Fruit fly (Drosophila melanogaster): ENCODE results near the gene Sfmbt.

The Sfmbt gene

dm6 chr2L:13145035-13145683 lies 31.4 kb downstream of the Sfmbt start (continued):
- TF ChIP-seq lilli (GFP tag; optimal IDR thresholded peaks at IDR 0.05) = peak; percentile 83
- TF ChIP-seq pan (optimal IDR thresholded peaks at IDR 0.05) = no peak
- peak in 1 of 2 experiments; percentile 84 for TF ChIP-seq pan (GFP tag; optimal IDR thresholded peaks at IDR 0.05 in 1 of 2, IDR thresholded peaks at IDR 0.05 in 1 of 2)
- TF ChIP-seq CG8478 (optimal IDR thresholded peaks at IDR 0.05) = no peak
- no peak for TF ChIP-seq CG42726 (GFP tag; IDR thresholded peaks at IDR 0.05; ENCODE audit: partially characterized antibody)
- peak; percentile 78 for TF ChIP-seq CG11085 (GFP tag; IDR thresholded peaks at IDR 0.05)
- no peak for TF ChIP-seq insv (GFP tag; optimal IDR thresholded peaks at IDR 0.05)
- peak; percentile 87 for TF ChIP-seq CoRest (tag; optimal IDR thresholded peaks at IDR 0.05)
- peak; percentile 64 for TF ChIP-seq CG17829 (tag; optimal IDR thresholded peaks at IDR 0.05)
- peak; percentile 78 for TF ChIP-seq CG17359 (tag; optimal IDR thresholded peaks at IDR 0.05)
- TF ChIP-seq CG10431 (GFP tag; optimal IDR thresholded peaks at IDR 0.05) = no peak
- TF ChIP-seq eve (GFP tag; optimal IDR thresholded peaks at IDR 0.05) = no peak
- TF ChIP-seq HLH3B (GFP tag; IDR thresholded peaks at IDR 0.05) = peak; percentile 76
- no peak for TF ChIP-seq NC2β (GFP tag; optimal IDR thresholded peaks at IDR 0.05)
- TF ChIP-seq Poxn (GFP tag; IDR thresholded peaks at IDR 0.05) = peak; percentile 50; the same call in 1 of the 2 replicates
- TF ChIP-seq tup (GFP tag; optimal IDR thresholded peaks at IDR 0.05) = peak; percentile 29
- TF ChIP-seq Nf-YC (tag; optimal IDR thresholded peaks at IDR 0.05) = peak; percentile 76
- no peak for TF ChIP-seq Lpt (GFP tag; optimal IDR thresholded peaks at IDR 0.05)
- peak; percentile 76 for TF ChIP-seq Hsf (GFP tag; optimal IDR thresholded peaks at IDR 0.05)
- peak; percentile 47 for TF ChIP-seq Mes4 (GFP tag; optimal IDR thresholded peaks at IDR 0.05)
- TF ChIP-seq Aef1 (GFP tag; IDR thresholded peaks at IDR 0.05) = peak; percentile 78
- peak; percentile 71 for TF ChIP-seq CG12744 (GFP tag; optimal IDR thresholded peaks at IDR 0.05)
- no peak for TF ChIP-seq CG10959 (GFP tag; IDR thresholded peaks at IDR 0.05)
- TF ChIP-seq CG9817 (tag; optimal IDR thresholded peaks at IDR 0.05) = peak; percentile 79
- TF ChIP-seq az2 (GFP tag; optimal IDR thresholded peaks at IDR 0.05) = peak; percentile 39
- TF ChIP-seq CG13123 (GFP tag; optimal IDR thresholded peaks at IDR 0.05) = peak; percentile 29
- peak; percentile 41 for TF ChIP-seq CG6654 (GFP tag; optimal IDR thresholded peaks at IDR 0.05)
- peak; percentile 70 for TF ChIP-seq wdn (GFP tag; IDR thresholded peaks at IDR 0.05)
- TF ChIP-seq CG7372 (GFP tag; IDR thresholded peaks at IDR 0.05) = peak; percentile 74
- peak; percentile 60 for TF ChIP-seq Camta (GFP tag; optimal IDR thresholded peaks at IDR 0.05)
- TF ChIP-seq jing (GFP tag; optimal IDR thresholded peaks at IDR 0.05) = no peak
- TF ChIP-seq Chrac-16 (GFP tag; optimal IDR thresholded peaks at IDR 0.05) = peak; percentile 37
- TF ChIP-seq Abd-B (GFP tag; optimal IDR thresholded peaks at IDR 0.05) = peak; percentile 76
- TF ChIP-seq ap (GFP tag; IDR thresholded peaks at IDR 0.05) = peak; percentile 62
- TF ChIP-seq esg (GFP tag; conservative IDR thresholded peaks at IDR 0.05) = peak; percentile 79
- TF ChIP-seq CG4360 (GFP tag; IDR thresholded peaks at IDR 0.05) = no peak
- TF ChIP-seq E2f1 (GFP tag; IDR thresholded peaks at IDR 0.05) = peak; percentile 74
- peak; percentile 71 for TF ChIP-seq sqz (GFP tag; optimal IDR thresholded peaks at IDR 0.05)
- peak; percentile 62 for TF ChIP-seq NfI (GFP tag; optimal IDR thresholded peaks at IDR 0.05)
- peak; percentile 73 for TF ChIP-seq CG16779 (GFP tag; IDR thresholded peaks at IDR 0.05)
- TF ChIP-seq CG4617 (GFP tag; optimal IDR thresholded peaks at IDR 0.05; ENCODE audit: borderline replicate concordance) = no peak
- peak; percentile 68 to 77 for TF ChIP-seq Pdp1 (GFP tag; optimal IDR thresholded peaks at IDR 0.05)
- no peak for TF ChIP-seq CG13287 (GFP tag; IDR thresholded peaks at IDR 0.05; ENCODE audit: partially characterized antibody)
- no peak for TF ChIP-seq yki (optimal IDR thresholded peaks at IDR 0.05)
- TF ChIP-seq CG4424 (GFP tag; optimal IDR thresholded peaks at IDR 0.05) = peak; percentile 74
- no peak for TF ChIP-seq knrl (GFP tag; IDR thresholded peaks at IDR 0.05; ENCODE audit: partially characterized antibody)
- TF ChIP-seq danr (GFP tag; IDR thresholded peaks at IDR 0.05) = peak; percentile 66
- no peak for TF ChIP-seq tna (GFP tag; IDR thresholded peaks at IDR 0.05; ENCODE audit: partially characterized antibody)
- TF ChIP-seq gem (tag; optimal IDR thresholded peaks at IDR 0.05) = peak; percentile 86
- peak; percentile 48 for TF ChIP-seq nau (GFP tag; optimal IDR thresholded peaks at IDR 0.05)
- no peak for TF ChIP-seq CG17802 (tag; optimal IDR thresholded peaks at IDR 0.05)
